Fruit fly (Drosophila melanogaster) whole organism, prepupa: Measurements from ENCODE around the gene Men-b.

ENCODE experiments used
- CG10631 ChIP-seq: fragments of 200-800 bp; sonication (Bioruptor generic); optimal IDR thresholded peaks from 2 replicates; lab custom pipeline; 2016; ENCODE audit warnings: missing biosample characterization, missing genetic modification characterization
- CG10669 ChIP-seq: fragments of 200-800 bp; sonication (Bioruptor generic); optimal IDR thresholded peaks from 3 replicates; lab custom pipeline; 2018; ENCODE audit warnings: missing biosample characterization, mild to moderate bottlenecking, missing genetic modification characterization, moderate library complexity
- CG11294 ChIP-seq: fragments of 200-800 bp; sonication (Bioruptor generic); IDR thresholded peaks from 2 replicates; pipeline ENCODE4 v1.3.6; 2022; ENCODE audit warnings: missing biosample characterization, missing genetic modification characterization
- CG11762 ChIP-seq: fragments of 200-800 bp; sonication (Bioruptor generic); optimal IDR thresholded peaks from 3 replicates; lab custom pipeline; 2016; ENCODE audit warnings: missing biosample characterization, missing genetic modification characterization; ENCODE audit not compliant: insufficient read depth
- CG1621 ChIP-seq: fragments of 200-800 bp; sonication (Bioruptor generic); optimal IDR thresholded peaks from 3 replicates; lab custom pipeline; 2018; ENCODE audit warnings: missing biosample characterization, mild to moderate bottlenecking, missing genetic modification characterization
- CG16779 ChIP-seq: fragments of 200-800 bp; sonication (Bioruptor generic); optimal IDR thresholded peaks from 3 replicates; lab custom pipeline; 2017; ENCODE audit warnings: missing biosample characterization, mild to moderate bottlenecking, missing genetic modification characterization
- CG32006 ChIP-seq: fragments of 200-800 bp; sonication (Bioruptor generic); optimal IDR thresholded peaks from 3 replicates; lab custom pipeline; 2017; ENCODE audit warnings: missing biosample characterization, mild to moderate bottlenecking, missing genetic modification characterization
- CG34406 ChIP-seq: fragments of 200-800 bp; sonication (Bioruptor generic); optimal IDR thresholded peaks from 3 replicates; lab custom pipeline; 2016; ENCODE audit warnings: missing biosample characterization, missing genetic modification characterization
- CG3919 ChIP-seq: fragments of 200-800 bp; sonication (Bioruptor generic); optimal IDR thresholded peaks from 3 replicates; lab custom pipeline; 2016; ENCODE audit warnings: missing biosample characterization, missing genetic modification characterization
- CG4318 ChIP-seq: fragments of 200-800 bp; sonication (Bioruptor generic); optimal IDR thresholded peaks from 3 replicates; lab custom pipeline; 2017; ENCODE audit warnings: missing biosample characterization, mild to moderate bottlenecking, missing genetic modification characterization
- CG6163 ChIP-seq: fragments of 200-800 bp; sonication (Bioruptor generic); IDR thresholded peaks from 3 replicates; pipeline ENCODE4 v1.3.6; 2022; ENCODE audit warnings: missing biosample characterization, missing genetic modification characterization
- CG6276 ChIP-seq: fragments of 200-800 bp; sonication (Bioruptor generic); optimal IDR thresholded peaks from 2 replicates; lab custom pipeline; 2017; ENCODE audit warnings: missing biosample characterization, mild to moderate bottlenecking, missing genetic modification characterization
- CG6792 ChIP-seq: fragments of 200-800 bp; sonication (Bioruptor generic); optimal IDR thresholded peaks from 3 replicates; lab custom pipeline; 2016; ENCODE audit warnings: missing biosample characterization, missing genetic modification characterization
- CG6808 ChIP-seq: fragments of 200-800 bp; sonication (Bioruptor generic); optimal IDR thresholded peaks from 3 replicates; lab custom pipeline; 2017; ENCODE audit warnings: missing biosample characterization, missing genetic modification characterization, mild to moderate bottlenecking, moderate library complexity, missing genetic modification reagents
- CG6854 ChIP-seq: fragments of 200-800 bp; sonication (Bioruptor generic); optimal IDR thresholded peaks from 2 replicates; lab custom pipeline; 2017; ENCODE audit warnings: missing biosample characterization, mild to moderate bottlenecking, missing genetic modification characterization
- CG8119 ChIP-seq: fragments of 200-800 bp; sonication (Bioruptor generic); IDR thresholded peaks from 3 replicates; pipeline ENCODE4 v1.3.6; 2022; ENCODE audit warnings: missing biosample characterization, missing genetic modification characterization
- CG8319 ChIP-seq: fragments of 200-800 bp; sonication (Bioruptor generic); optimal IDR thresholded peaks from 3 replicates; lab custom pipeline; 2016; ENCODE audit warnings: missing biosample characterization, missing genetic modification characterization
- CG8632 ChIP-seq: fragments of 200-800 bp; sonication (Bioruptor generic); optimal IDR thresholded peaks from 3 replicates; lab custom pipeline; 2016; ENCODE audit warnings: missing biosample characterization, missing genetic modification characterization
- CG9139 ChIP-seq: fragments of 200-800 bp; sonication (Bioruptor generic); optimal IDR thresholded peaks from 3 replicates; lab custom pipeline; 2017; ENCODE audit warnings: missing biosample characterization, mild to moderate bottlenecking, missing genetic modification characterization
- Eip75B ChIP-seq: fragments of 200-800 bp; sonication (Bioruptor generic); optimal IDR thresholded peaks from 3 replicates; lab custom pipeline; 2016; ENCODE audit warnings: missing biosample characterization, missing genetic modification characterization
- Eip78C ChIP-seq: fragments of 200-800 bp; sonication (Bioruptor generic); peaks from one replicate; lab custom pipeline; 2016; ENCODE audit warnings: missing biosample characterization, missing genetic modification characterization
- Ets21C ChIP-seq: fragments of 200-800 bp; sonication (Bioruptor generic); optimal IDR thresholded peaks from 3 replicates; lab custom pipeline; 2016; ENCODE audit warnings: missing biosample characterization, missing genetic modification characterization
- Ets96B ChIP-seq: fragments of 200-800 bp; optimal IDR thresholded peaks from 2 replicates; lab custom pipeline; 2019; ENCODE audit warnings: missing biosample characterization, mild to moderate bottlenecking, missing genetic modification characterization, moderate library complexity
- Gug ChIP-seq: fragments of 200-800 bp; sonication (Bioruptor generic); IDR thresholded peaks from 2 replicates; pipeline ENCODE4 v1.3.6; 2022; ENCODE audit warnings: missing biosample characterization, missing genetic modification characterization
- Hr39 ChIP-seq: fragments of 200-800 bp; sonication (Bioruptor generic); optimal IDR thresholded peaks from 2 replicates; lab custom pipeline; 2016; ENCODE audit warnings: missing biosample characterization, missing genetic modification characterization
- Hr4 ChIP-seq: fragments of 200-800 bp; sonication (Bioruptor generic); optimal IDR thresholded peaks from 3 replicates; lab custom pipeline; 2016; ENCODE audit warnings: missing biosample characterization, missing genetic modification characterization
- Lpt ChIP-seq: fragments of 200-800 bp; sonication (Bioruptor generic); optimal IDR thresholded peaks from 3 replicates; lab custom pipeline; 2016; ENCODE audit warnings: missing biosample characterization, missing genetic modification characterization
- Met ChIP-seq: fragments of 200-800 bp; sonication (Bioruptor generic); optimal IDR thresholded peaks from 3 replicates; lab custom pipeline; 2016; ENCODE audit warnings: missing biosample characterization, missing genetic modification characterization
- OdsH ChIP-seq: fragments of 200-800 bp; sonication (Bioruptor generic); optimal IDR thresholded peaks from 3 replicates; lab custom pipeline; 2016; ENCODE audit warnings: missing biosample characterization, missing genetic modification characterization
- Sox102F ChIP-seq: fragments of 200-800 bp; sonication (Bioruptor generic); optimal IDR thresholded peaks from 2 replicates; lab custom pipeline; 2016; ENCODE audit warnings: missing biosample characterization, mild to moderate bottlenecking, missing genetic modification characterization
- Sox15 ChIP-seq: fragments of 200-800 bp; sonication (Bioruptor generic); optimal IDR thresholded peaks from 3 replicates; lab custom pipeline; 2016; ENCODE audit warnings: missing biosample characterization, missing genetic modification characterization
- achi ChIP-seq: fragments of 200-800 bp; sonication (Bioruptor generic); optimal IDR thresholded peaks from 3 replicates; lab custom pipeline; 2016; ENCODE audit warnings: missing biosample characterization, missing genetic modification characterization
- cyc ChIP-seq: fragments of 200-800 bp; sonication (Bioruptor generic); optimal IDR thresholded peaks from 3 replicates; lab custom pipeline; 2016; ENCODE audit warnings: missing biosample characterization, missing genetic modification characterization
- dsx ChIP-seq: fragments of 200-800 bp; optimal IDR thresholded peaks from 3 replicates; lab custom pipeline; 2019; ENCODE audit warnings: missing biosample characterization, mild to moderate bottlenecking, missing genetic modification characterization, moderate library complexity; ENCODE audit not compliant: poor library complexity, severe bottlenecking
- eg ChIP-seq: fragments of 200-800 bp; sonication (Bioruptor generic); IDR thresholded peaks from 3 replicates; pipeline ENCODE4 v1.3.6; 2022; ENCODE audit warnings: missing biosample characterization, missing genetic modification characterization
- esn ChIP-seq: fragments of 200-800 bp; sonication (Bioruptor generic); optimal IDR thresholded peaks from 2 replicates; lab custom pipeline; 2016; ENCODE audit warnings: missing biosample characterization, mild to moderate bottlenecking, missing genetic modification characterization, moderate library complexity
- fd59A ChIP-seq: fragments of 200-800 bp; sonication (Bioruptor generic); optimal IDR thresholded peaks from 2 replicates; lab custom pipeline; 2017; ENCODE audit warnings: missing biosample characterization, mild to moderate bottlenecking, missing genetic modification characterization, missing genetic modification reagents
- fd85E ChIP-seq: fragments of 200-800 bp; sonication (Bioruptor generic); optimal IDR thresholded peaks from 3 replicates; lab custom pipeline; 2016; ENCODE audit warnings: missing biosample characterization, missing genetic modification characterization
- fkh ChIP-seq: fragments of 200-800 bp; sonication (Bioruptor generic); optimal IDR thresholded peaks from 3 replicates; lab custom pipeline; 2017; ENCODE audit warnings: missing biosample characterization, mild to moderate bottlenecking, missing genetic modification characterization, moderate library complexity
- lz ChIP-seq: fragments of 200-800 bp; sonication (Bioruptor generic); optimal IDR thresholded peaks from 3 replicates; lab custom pipeline; 2016; ENCODE audit warnings: missing biosample characterization, missing genetic modification characterization
- net ChIP-seq: fragments of 200-800 bp; sonication (Bioruptor generic); optimal IDR thresholded peaks from 3 replicates; lab custom pipeline; 2016; ENCODE audit warnings: missing biosample characterization, missing genetic modification characterization
- pdm3 ChIP-seq: fragments of 200-800 bp; sonication (Bioruptor generic); optimal IDR thresholded peaks from 3 replicates; lab custom pipeline; 2016; ENCODE audit warnings: missing biosample characterization, missing genetic modification characterization
- salr ChIP-seq, 2 experiments: fragments of 200-800 bp; sonication (Bioruptor generic); optimal IDR thresholded peaks; 3 replicates each; lab custom pipeline; 2016 to 2018; ENCODE audit warnings: missing biosample characterization in 2 of 2, missing genetic modification characterization in 2 of 2, mild to moderate bottlenecking in 1 of 2
- svp ChIP-seq: fragments of 200-800 bp; sonication (Bioruptor generic); peaks from one replicate; lab custom pipeline; 2016; ENCODE audit warnings: missing biosample characterization, missing genetic modification characterization
- topi ChIP-seq: fragments of 200-800 bp; sonication (Bioruptor generic); optimal IDR thresholded peaks from 3 replicates; lab custom pipeline; 2016; ENCODE audit warnings: missing biosample characterization, missing genetic modification characterization
- vri ChIP-seq: fragments of 200-800 bp; sonication (Bioruptor generic); optimal IDR thresholded peaks from 3 replicates; lab custom pipeline; 2016; ENCODE audit warnings: missing biosample characterization, mild to moderate bottlenecking, missing genetic modification characterization

Gene Men-b

dm6 chr3R:27197581-27197980, 46.1 kb downstream of the Men-b start (continued):
- TF ChIP-seq cyc (GFP tag; lab: Kevin White, UChicago) (no peak), topi (GFP tag; lab: Kevin White, UChicago) (peak; percentile 26), vri (GFP tag; lab: Kevin White, UChicago) (no peak), Lpt (no peak), CG1621 (tag; lab: Kevin White, UChicago) (peak; percentile 11), CG6808 (GFP tag; lab: Kevin White, UChicago) (peak; percentile 52), CG8119 (GFP tag; lab: Robert Waterston, UW) (no peak), lz (peak; percentile 15), esn (peak; percentile 40), Sox15 (GFP tag; lab: Kevin White, UChicago) (no peak), Sox102F (no peak), fd85E (no peak), salr (GFP tag; optimal IDR thresholded peaks at IDR 0.05; lab: Kevin White, UChicago) (peak in 1 of 2 experiments; percentile 14), fkh (GFP tag; lab: Kevin White, UChicago) (no peak), CG11762 (no peak), CG32006 (peak; percentile 4), CG4318 (GFP tag; lab: Kevin White, UChicago) (no peak)

dm6 chr3R:27198883-27199780, 47.7 kb downstream of the Men-b start:
- peak; percentile 25 for TF ChIP-seq achi (GFP tag; lab: Kevin White, UChicago)
- TF ChIP-seq Hr4 (GFP tag; lab: Kevin White, UChicago): no peak
- peak; percentile 60 for TF ChIP-seq svp (GFP tag; lab: Kevin White, UChicago)
- no peak for TF ChIP-seq CG11294 (GFP tag; lab: Robert Waterston, UW)
- TF ChIP-seq salr (GFP tag; optimal IDR thresholded peaks at IDR 0.05; lab: Kevin White, UChicago): peak in 1 of 2 experiments; percentile 12
- peak; percentile 13 for TF ChIP-seq Sox102F
- TF ChIP-seq fd85E: no peak
- peak; percentile 46 for TF ChIP-seq Eip75B (GFP tag; lab: Kevin White, UChicago)
- TF ChIP-seq Sox15 (GFP tag; lab: Kevin White, UChicago): peak; percentile 47
- TF ChIP-seq Ets96B (tag; lab: Kevin White, UChicago): peak; percentile 57
- TF ChIP-seq vri (GFP tag; lab: Kevin White, UChicago): no peak
- TF ChIP-seq CG6792 (GFP tag; lab: Kevin White, UChicago): peak; percentile 27
- TF ChIP-seq pdm3 (GFP tag; lab: Kevin White, UChicago): peak; percentile 50
- no peak for TF ChIP-seq Ets21C (GFP tag; lab: Kevin White, UChicago)
- no peak for TF ChIP-seq CG8119 (GFP tag; lab: Robert Waterston, UW)
- peak; percentile 49 for TF ChIP-seq CG6808 (GFP tag; lab: Kevin White, UChicago)
- TF ChIP-seq Lpt: no peak
- TF ChIP-seq CG10669 (GFP tag; lab: Kevin White, UChicago): peak; percentile 67
- peak; percentile 39 for TF ChIP-seq CG8632 (GFP tag; lab: Kevin White, UChicago)
- TF ChIP-seq CG11762: peak; percentile 48
- TF ChIP-seq Eip78C (GFP tag; lab: Kevin White, UChicago): peak; percentile 89
- no peak for TF ChIP-seq CG6276 (GFP tag; lab: Kevin White, UChicago)
- peak; percentile 0 for TF ChIP-seq dsx (GFP tag; lab: Kevin White, UChicago)
- TF ChIP-seq Hr39 (GFP tag; lab: Kevin White, UChicago): peak; percentile 27
- TF ChIP-seq CG3919 (GFP tag; lab: Kevin White, UChicago): peak; percentile 52
- TF ChIP-seq net (GFP tag; lab: Kevin White, UChicago): no peak
- TF ChIP-seq OdsH (GFP tag; lab: Kevin White, UChicago): peak; percentile 29
- TF ChIP-seq cyc (GFP tag; lab: Kevin White, UChicago): peak; percentile 20
- TF ChIP-seq CG6854: peak; percentile 46
- TF ChIP-seq CG32006: no peak
- no peak for TF ChIP-seq CG1621 (tag; lab: Kevin White, UChicago)
- peak; percentile 22 for TF ChIP-seq CG34406
- TF ChIP-seq CG4318 (GFP tag; lab: Kevin White, UChicago): no peak
- peak; percentile 40 for TF ChIP-seq CG8319 (GFP tag; lab: Kevin White, UChicago)
- no peak for TF ChIP-seq Met (GFP tag; lab: Kevin White, UChicago)
- no peak for TF ChIP-seq CG16779 (tag; lab: Kevin White, UChicago)
- 0 out of 3 replicates have a peak, but pooled peaks have one; percentile 24 for TF ChIP-seq CG6163
- peak; percentile 9 for TF ChIP-seq topi (GFP tag; lab: Kevin White, UChicago)
- peak; percentile 28 for TF ChIP-seq CG10631 (GFP tag; lab: Kevin White, UChicago)
- TF ChIP-seq Gug (GFP tag; lab: Robert Waterston, UW): no peak
- no peak for TF ChIP-seq CG9139
- TF ChIP-seq fd59A (GFP tag; lab: Kevin White, UChicago): peak; percentile 47
- TF ChIP-seq eg (GFP tag; lab: Robert Waterston, UW): no peak
- TF ChIP-seq lz: peak; percentile 25
